Worm (Caenorhabditis elegans): ENCODE data around the gene F09E5.7.
"Not testable (repeated sequence)": the region's sequence is repeated elsewhere in the genome, so short reads cannot be mapped to it uniquely, and the experiment has no call there.

F09E5.7 gene

DNA sequence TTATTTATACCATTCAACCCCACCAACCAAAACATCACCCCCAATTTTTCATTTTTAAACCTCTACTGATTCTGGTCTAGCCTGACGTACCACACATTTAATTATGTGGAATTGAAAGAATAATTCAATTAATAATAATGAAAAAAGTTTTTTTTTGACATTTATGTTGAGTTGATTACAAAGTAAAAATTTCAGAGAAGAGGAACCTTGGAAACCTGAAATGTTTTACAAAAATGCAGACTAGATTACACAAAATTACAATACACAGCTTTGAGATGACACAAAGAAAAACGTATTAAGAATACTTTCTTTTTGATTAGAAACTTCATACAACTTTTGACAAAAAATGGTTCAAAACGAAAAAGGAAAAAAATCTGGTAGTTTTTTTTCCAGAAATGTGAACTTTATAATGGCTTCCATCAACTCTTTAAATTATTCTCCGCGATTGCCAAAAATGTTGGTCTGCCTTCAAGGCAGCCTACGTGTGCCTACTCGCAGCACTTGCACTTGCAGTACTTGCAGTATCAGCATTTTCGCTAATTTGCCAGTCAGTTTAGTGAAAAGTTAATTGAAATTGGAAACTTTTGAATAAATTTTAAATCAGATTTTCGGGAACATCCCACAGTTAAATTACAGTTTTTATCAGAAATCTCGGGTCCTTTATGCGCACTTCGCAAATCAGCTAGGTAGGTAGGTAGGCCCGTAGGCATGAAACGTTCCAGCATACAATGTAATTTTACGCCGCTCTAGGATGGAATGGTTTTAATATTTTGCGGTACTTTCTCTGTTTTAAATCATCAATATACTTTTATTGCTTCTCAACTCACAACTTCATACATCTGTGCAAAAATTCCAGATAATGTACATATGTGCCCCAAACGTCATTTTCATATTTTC, 11.0 kb upstream of the F09E5.7 start:
- no peak for TF ChIP-seq dao-5 (tag; optimal IDR thresholded peaks at IDR 0.05)
- no peak for TF ChIP-seq W03F9.2 (tag; optimal IDR thresholded peaks at IDR 0.05)
- TF ChIP-seq him-1 (tag; optimal IDR thresholded peaks at IDR 0.05) = peak; percentile 60

DNA sequence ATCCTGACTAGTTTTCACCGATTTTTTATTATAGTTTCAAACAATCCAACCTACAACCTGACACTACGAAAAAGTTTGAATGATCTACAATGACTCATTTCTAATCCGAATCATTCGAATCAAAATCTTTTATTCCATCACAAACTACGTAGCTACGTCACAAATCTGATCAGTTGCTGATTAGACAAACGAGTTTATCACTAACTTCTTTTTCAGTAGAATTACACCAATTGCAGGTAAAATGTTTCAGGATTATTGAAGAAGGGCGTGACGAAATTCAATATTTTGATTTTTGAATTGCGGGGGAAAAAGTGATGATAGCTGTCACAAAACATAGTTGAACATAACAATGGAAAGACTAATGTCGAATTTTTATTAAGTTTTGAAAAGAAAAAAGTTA, 10.3 kb upstream of the F09E5.7 start:
- TF ChIP-seq dao-5 (tag; optimal IDR thresholded peaks at IDR 0.05) (no peak), W03F9.2 (tag; optimal IDR thresholded peaks at IDR 0.05) (no peak), him-1 (tag; optimal IDR thresholded peaks at IDR 0.05) (no peak)

DNA sequence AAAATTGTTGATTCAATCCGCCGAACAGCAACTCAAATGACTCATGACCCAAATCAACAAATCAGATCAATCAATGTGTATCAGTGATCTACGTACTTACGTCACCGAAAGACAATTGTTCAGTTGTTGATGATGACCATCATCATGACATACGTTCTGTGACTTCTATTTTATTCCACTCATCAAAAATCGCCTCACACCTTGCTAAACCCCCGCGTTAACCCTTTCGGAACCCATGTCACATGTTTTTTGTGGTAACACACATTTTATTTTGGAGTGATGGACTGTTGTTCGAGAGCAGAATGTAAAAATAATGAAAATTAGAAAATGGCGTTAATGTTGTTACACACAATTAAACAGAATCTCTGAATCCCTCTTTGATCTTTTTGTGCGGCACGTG, 9.5 kb upstream of the F09E5.7 start:
- no peak for TF ChIP-seq him-1 (tag; optimal IDR thresholded peaks at IDR 0.05)
- no peak for TF ChIP-seq W03F9.2 (tag; optimal IDR thresholded peaks at IDR 0.05)

DNA sequence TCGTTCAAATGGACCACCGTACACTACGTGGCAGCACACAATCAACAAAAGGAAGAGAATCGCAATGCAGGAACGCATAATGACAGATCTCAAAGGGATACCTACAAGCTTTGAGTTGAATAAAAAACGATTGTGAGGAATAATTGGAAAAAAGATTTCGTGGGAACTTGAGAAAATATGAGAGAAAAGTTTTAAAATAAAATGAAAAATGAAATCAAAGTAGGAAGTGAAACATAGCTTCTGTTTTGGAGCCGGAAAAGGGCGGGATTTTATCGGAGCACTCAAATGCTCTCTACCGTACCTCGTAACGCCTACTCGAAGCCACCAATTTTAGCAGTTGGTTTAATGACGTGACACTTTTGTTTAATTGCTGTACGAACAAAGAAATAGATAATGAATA, 7.1 kb upstream of the F09E5.7 start, which contains the start of gene F09E5.14:
Gene F09E5.14, minus strand, starts transcription at position 101 of the 400 bp plus-strand sequence.
- no peak for TF ChIP-seq dao-5 (tag; optimal IDR thresholded peaks at IDR 0.05)
- TF ChIP-seq him-1 (tag; optimal IDR thresholded peaks at IDR 0.05) = no peak
- no peak for TF ChIP-seq W03F9.2 (tag; optimal IDR thresholded peaks at IDR 0.05)

DNA sequence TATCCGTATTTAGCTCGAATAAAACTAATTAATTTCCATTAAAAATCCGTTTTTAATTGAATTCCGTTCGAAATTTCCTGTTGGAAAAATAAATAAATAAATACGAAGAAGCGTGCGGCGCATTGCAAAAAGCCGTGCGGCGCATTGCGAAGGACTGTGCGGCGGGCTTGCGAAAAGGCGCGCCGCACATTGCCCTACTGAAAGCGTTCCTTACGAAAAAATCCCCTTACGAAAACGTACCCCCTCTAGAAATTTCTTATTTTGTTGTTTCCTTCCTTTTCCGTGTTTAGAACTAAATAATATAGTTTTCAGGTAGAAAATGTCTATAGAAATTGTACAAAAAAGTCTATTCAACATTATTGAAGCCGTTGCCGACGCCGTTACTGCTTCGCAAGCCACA, 1.5 kb upstream of the F09E5.7 start, which contains the start of gene F09E5.8:
Gene F09E5.8, plus strand, starts transcription at position 313 of the 400 bp plus-strand sequence.
- not testable (repeated sequence) for TF ChIP-seq him-1, dao-5, W03F9.2 (tag; optimal IDR thresholded peaks at IDR 0.05)

DNA sequence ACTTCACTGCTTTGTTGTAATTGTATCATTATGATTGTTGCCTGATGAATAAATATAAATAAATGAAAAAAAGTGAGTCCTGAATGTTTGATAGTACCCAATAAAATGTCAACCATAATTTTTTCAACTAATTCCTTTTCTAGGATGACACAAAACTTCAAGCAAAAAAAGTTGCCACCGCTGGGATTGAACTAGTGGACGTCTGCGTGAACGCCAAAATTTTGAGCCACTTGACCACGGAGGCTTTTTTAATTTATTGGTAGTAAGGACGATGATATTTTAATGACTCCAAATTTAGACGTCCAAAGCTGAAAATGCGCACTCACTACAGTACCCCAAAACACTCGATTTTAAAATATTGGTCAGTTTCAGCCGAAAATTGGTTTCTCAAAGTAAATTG, 1.7 kb downstream of the F09E5.7 start:
- TF ChIP-seq him-1 (tag; optimal IDR thresholded peaks at IDR 0.05) = no peak
- no peak for TF ChIP-seq W03F9.2 (tag; optimal IDR thresholded peaks at IDR 0.05)
- peak; percentile 46 for TF ChIP-seq dao-5 (tag; optimal IDR thresholded peaks at IDR 0.05)

DNA sequence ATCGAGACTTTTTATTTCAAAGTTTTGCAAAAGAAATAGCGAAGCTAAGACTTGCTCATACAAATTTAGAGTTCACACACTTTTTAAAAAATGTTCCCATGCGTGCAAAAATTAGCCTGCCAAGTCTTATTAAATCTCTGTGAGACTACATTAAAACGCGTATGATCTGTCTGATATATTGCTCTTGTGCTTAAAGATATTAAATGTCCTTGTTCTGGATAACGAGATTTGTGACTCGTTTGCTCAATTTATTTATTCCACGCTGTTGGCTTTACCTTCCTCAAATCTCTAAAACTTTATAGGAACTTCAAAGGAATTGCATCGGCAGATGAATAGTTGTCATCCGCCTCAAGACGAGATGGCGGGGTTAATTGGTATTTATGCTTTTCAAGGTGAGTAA, 3.5 kb downstream of the F09E5.7 start, which contains the start of gene srg-69:
Gene srg-69, plus strand, starts transcription at position 301 of the 400 bp plus-strand sequence.
- no peak for TF ChIP-seq dao-5 (tag; optimal IDR thresholded peaks at IDR 0.05)
- no peak for TF ChIP-seq W03F9.2 (tag; optimal IDR thresholded peaks at IDR 0.05)
- no peak for TF ChIP-seq him-1 (tag; optimal IDR thresholded peaks at IDR 0.05)

DNA sequence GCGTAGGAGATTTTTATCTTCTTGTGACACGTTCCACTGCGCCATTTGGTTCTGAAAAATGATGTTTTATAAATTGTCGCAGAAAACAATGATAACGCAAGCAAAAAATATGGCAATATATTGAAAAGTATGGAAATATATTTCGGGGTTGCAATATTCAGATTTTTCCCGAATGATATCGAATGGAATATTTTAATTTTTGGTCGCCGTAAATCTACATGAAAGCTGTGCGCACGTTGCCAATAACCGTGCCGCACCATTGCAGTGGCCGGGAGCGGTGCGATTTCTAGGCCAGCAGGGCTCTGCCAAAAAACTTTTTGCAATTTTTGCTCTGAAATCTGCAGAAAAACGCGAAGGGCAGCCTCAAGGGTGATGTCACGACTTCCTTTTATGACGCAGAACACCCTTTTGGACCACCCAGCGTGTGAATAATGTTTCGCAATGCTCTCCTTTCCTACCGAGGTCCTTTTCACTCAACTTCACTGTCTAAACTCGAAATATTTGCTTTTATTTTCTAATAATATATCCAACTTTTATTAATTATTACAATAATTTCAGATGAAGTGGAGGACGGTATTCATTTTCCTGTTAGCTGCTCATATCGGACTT, 6.3 kb downstream of the F09E5.7 start, which contains the start of the genes F09E5.11 and bmy-1:
Gene F09E5.11, minus strand, starts transcription at position 51 of the 609 bp plus-strand sequence.
Gene bmy-1, plus strand, starts transcription at position 559 of the 609 bp plus-strand sequence.
- TF ChIP-seq dao-5 (tag; optimal IDR thresholded peaks at IDR 0.05) (no peak), W03F9.2 (tag; optimal IDR thresholded peaks at IDR 0.05) (peak; percentile 67), him-1 (tag; optimal IDR thresholded peaks at IDR 0.05) (peak; percentile 38)

DNA sequence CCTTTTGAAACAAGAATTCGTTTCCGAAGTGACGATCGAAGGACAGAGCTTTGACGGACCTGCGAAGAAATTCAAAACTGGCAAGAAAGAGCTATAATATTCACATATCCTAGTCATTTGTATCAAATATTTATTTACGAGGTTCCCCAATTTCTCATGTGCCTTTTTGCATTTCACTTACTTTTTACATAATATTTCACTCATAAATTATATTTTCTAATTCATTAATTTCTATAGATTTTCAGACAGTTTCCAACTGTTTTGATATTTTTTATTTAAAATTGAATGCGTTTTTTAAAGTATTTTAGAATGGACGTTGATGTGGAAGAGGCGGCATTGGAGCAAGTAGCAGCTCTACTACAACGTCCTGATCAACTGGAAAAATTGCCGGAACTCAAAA, 7.4 kb downstream of the F09E5.7 start, which contains the start of gene sec-6:
Gene sec-6, plus strand, starts transcription at position 301 of the 400 bp plus-strand sequence.
- TF ChIP-seq dao-5 (tag; optimal IDR thresholded peaks at IDR 0.05) = no peak
- no peak for TF ChIP-seq W03F9.2 (tag; optimal IDR thresholded peaks at IDR 0.05)
- TF ChIP-seq him-1 (tag; optimal IDR thresholded peaks at IDR 0.05) = no peak

DNA sequence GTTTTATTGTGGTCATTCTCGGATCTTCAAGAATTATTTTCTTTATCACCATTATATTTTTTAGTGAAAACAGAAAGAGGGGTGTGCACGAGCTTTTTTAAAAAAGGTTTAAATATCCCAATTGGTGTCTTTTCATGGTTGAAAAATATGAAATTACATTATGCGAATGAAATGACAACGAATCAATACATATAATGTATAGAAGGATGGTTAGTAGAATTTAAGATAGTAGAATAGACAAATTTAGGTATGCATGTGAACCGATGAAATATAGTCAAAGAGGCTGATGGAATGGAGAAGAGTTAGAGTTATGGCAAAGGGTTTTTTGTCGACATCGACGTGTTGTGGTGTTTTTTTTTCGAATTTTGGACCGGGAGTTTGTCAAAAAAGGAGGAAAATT, 12.6 kb downstream of the F09E5.7 start:
- TF ChIP-seq him-1 (tag; optimal IDR thresholded peaks at IDR 0.05) (no peak), W03F9.2 (tag; optimal IDR thresholded peaks at IDR 0.05) (no peak), dao-5 (tag; optimal IDR thresholded peaks at IDR 0.05) (no peak)

DNA sequence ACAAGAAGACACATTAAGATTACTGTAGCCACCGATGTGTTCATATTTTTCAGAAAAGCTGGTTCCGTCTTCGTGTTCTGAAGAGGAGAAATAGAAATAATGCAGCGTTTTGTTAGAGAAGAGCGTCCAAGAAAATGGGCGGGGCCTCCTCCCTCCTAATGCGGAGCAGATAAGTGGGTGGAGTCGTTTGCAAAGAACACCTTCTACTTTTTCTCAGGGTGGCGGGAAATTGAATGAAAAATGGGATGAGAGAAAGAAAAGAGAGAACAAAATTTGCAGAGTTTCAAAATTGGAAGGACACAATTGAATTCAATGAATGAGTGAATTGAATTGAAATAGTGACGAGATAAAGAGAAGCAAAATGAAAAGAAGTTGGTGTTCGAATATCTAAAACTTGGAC, 13.7 kb downstream of the F09E5.7 start, which contains the start of gene F09E5.16:
Gene F09E5.16, minus strand, starts transcription at position 101 of the 400 bp plus-strand sequence.
- no peak for TF ChIP-seq dao-5 (tag; optimal IDR thresholded peaks at IDR 0.05)
- TF ChIP-seq W03F9.2 (tag; optimal IDR thresholded peaks at IDR 0.05) = no peak
- no peak for TF ChIP-seq him-1 (tag; optimal IDR thresholded peaks at IDR 0.05)

DNA sequence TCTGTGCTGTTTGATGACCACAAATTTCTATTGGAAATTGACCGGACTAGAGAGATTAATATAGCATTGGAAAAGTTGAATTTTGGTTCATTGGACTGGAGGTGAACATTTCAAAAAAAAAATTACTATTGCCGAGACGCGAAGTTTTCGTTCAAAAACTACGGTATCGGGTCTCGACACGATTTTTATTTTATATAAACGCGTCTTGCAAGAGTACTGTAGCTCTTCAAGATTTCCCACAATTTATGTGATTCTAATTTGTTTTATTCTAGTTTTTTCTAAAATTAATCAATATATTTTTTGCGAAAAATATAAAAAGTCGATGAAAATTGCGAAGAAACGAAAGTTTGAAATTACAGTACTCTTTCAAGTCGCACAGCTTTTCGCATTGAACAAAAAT, 18.7 kb downstream of the F09E5.7 start, which contains the start of gene F09E5.12:
Gene F09E5.12, minus strand, starts transcription at position 101 of the 400 bp plus-strand sequence.
- TF ChIP-seq him-1 (tag; optimal IDR thresholded peaks at IDR 0.05) (no peak), dao-5 (tag; optimal IDR thresholded peaks at IDR 0.05) (no peak), W03F9.2 (tag; optimal IDR thresholded peaks at IDR 0.05) (no peak)

DNA sequence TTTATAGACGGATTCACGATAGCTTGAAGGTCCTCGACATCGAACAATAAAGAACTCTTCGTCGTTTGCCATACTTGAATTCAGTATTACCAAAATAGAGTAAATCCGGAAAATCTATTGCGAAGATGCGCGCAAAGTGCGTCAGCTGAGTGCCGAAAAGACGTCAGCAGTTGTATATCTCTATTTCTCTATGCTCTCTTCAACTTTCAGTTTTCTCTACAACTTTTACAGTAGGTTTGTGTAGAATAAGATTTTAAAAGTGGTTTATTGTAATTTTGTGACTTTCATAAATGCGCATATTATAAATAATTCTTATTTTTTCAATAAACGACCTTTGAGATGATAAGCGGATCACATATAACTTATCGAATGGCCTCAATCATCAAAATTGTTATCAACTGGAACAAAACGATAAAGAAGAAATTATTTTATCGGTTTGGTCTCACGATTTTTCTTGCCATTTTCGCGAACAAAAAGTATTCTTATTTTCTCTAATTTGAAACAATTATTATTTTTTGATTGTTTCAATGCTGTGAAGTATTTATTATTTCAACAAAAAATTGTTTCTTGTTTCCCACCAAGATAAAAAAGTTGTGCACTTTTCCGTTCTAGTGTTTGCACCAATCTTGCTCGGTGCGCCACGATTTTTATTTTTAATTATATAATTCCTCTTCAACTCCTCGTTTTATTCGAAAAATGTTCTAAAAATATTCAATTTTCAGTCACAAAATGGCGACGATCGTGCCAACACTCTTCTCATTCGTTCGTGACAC, 21.6 kb downstream of the F09E5.7 start, which contains the start of the genes agt-2 and F09E5.3:
Gene agt-2, minus strand, starts transcription at position 553 of the 773 bp plus-strand sequence.
Gene F09E5.3, plus strand, starts transcription at position 723 of the 773 bp plus-strand sequence.
- TF ChIP-seq W03F9.2 (tag; optimal IDR thresholded peaks at IDR 0.05) (peak; percentile 89), dao-5 (tag; optimal IDR thresholded peaks at IDR 0.05) (no peak)
